Worm (Caenorhabditis elegans) whole organism, early embryonic: ENCODE results near the gene F36G9.15.
"Not testable (repeated sequence)": the region's sequence is repeated elsewhere in the genome, so short reads cannot be mapped to it uniquely, and the experiment has no call there.

Experiments
- B0310.2 ChIP-seq: sonication (generic microtip); optimal IDR thresholded peaks from 2 replicates; lab custom pipeline; 2016; ENCODE audit warnings: mild to moderate bottlenecking, missing genetic modification characterization, missing compliant biosample characterization
- F13C5.2 ChIP-seq: sonication (generic microtip); optimal IDR thresholded peaks from 2 replicates; lab custom pipeline; 2017; ENCODE audit warnings: mild to moderate bottlenecking, missing genetic modification characterization, inconsistent platforms, missing compliant biosample characterization
- aly-1 ChIP-seq: sonication (generic microtip); optimal IDR thresholded peaks from 2 replicates; lab custom pipeline; 2016; ENCODE audit warnings: missing genetic modification characterization, missing compliant biosample characterization
- ama-1 ChIP-seq: fragments of 150-350 bp; optimal IDR thresholded peaks from 2 replicates; lab custom pipeline; 2014
- ceh-13 ChIP-seq: fragments of 200-800 bp; sonication (Bioruptor generic); optimal IDR thresholded peaks from 2 replicates; lab custom pipeline; 2018; ENCODE audit warnings: mild to moderate bottlenecking, missing genetic modification characterization, missing compliant biosample characterization
- ceh-36 ChIP-seq: sonication (generic microtip); optimal IDR thresholded peaks from 2 replicates; lab custom pipeline; 2016; ENCODE audit warnings: missing genetic modification characterization, inconsistent platforms, missing compliant biosample characterization
- ets-7 ChIP-seq: sonication (generic microtip); optimal IDR thresholded peaks from 2 replicates; lab custom pipeline; 2016; ENCODE audit warnings: missing genotype, missing genetic modification characterization, missing compliant biosample characterization
- flt-1 ChIP-seq: fragments of 200-800 bp; sonication (Bioruptor generic); IDR thresholded peaks from 2 replicates; pipeline ENCODE4 v1.3.6; 2022; ENCODE audit warnings: missing genetic modification characterization, missing compliant biosample characterization
- hmbx-1 ChIP-seq: sonication (generic microtip); optimal IDR thresholded peaks from 2 replicates; lab custom pipeline; 2016; ENCODE audit warnings: mild to moderate bottlenecking, missing genetic modification characterization, missing compliant biosample characterization
- hmg-4 ChIP-seq: fragments of 200-800 bp; sonication (Bioruptor generic); optimal IDR thresholded peaks from 2 replicates; lab custom pipeline; 2018; ENCODE audit warnings: mild to moderate bottlenecking, missing genetic modification characterization, missing compliant biosample characterization
- hnd-1 ChIP-seq: sonication (generic microtip); optimal IDR thresholded peaks from 2 replicates; lab custom pipeline; 2016; ENCODE audit warnings: missing genetic modification characterization, missing compliant biosample characterization
- pes-1 ChIP-seq: fragments of 200-800 bp; sonication (Bioruptor generic); IDR thresholded peaks from 2 replicates; pipeline ENCODE4 v1.3.6; 2022; ENCODE audit warnings: missing genetic modification reagents, missing genetic modification characterization, missing compliant biosample characterization
- scrt-1 ChIP-seq: fragments of 200-800 bp; sonication (Bioruptor generic); IDR thresholded peaks from 2 replicates; pipeline ENCODE4 v1.3.6; 2022; ENCODE audit warnings: missing genetic modification characterization, missing compliant biosample characterization
- sea-1 ChIP-seq: fragments of 200-800 bp; sonication (Bioruptor generic); conservative IDR thresholded peaks from 2 replicates; pipeline ENCODE4 v1.3.6; 2022; ENCODE audit warnings: missing genetic modification characterization, missing compliant biosample characterization
- tbx-11 ChIP-seq: fragments of 200-800 bp; sonication (Bioruptor generic); IDR thresholded peaks from 2 replicates; pipeline ENCODE4 v1.3.6; 2022; ENCODE audit warnings: missing genetic modification characterization, missing compliant biosample characterization
- tbx-37 ChIP-seq: fragments of 200-800 bp; sonication (Bioruptor generic); conservative IDR thresholded peaks from 2 replicates; pipeline ENCODE4 v1.3.6; 2022; ENCODE audit warnings: missing genetic modification reagents, missing genetic modification characterization, missing compliant biosample characterization
- tra-4 ChIP-seq: sonication (generic microtip); optimal IDR thresholded peaks from 2 replicates; lab custom pipeline; 2017; ENCODE audit warnings: missing genetic modification characterization, missing compliant biosample characterization

F36G9.15 gene

DNA sequence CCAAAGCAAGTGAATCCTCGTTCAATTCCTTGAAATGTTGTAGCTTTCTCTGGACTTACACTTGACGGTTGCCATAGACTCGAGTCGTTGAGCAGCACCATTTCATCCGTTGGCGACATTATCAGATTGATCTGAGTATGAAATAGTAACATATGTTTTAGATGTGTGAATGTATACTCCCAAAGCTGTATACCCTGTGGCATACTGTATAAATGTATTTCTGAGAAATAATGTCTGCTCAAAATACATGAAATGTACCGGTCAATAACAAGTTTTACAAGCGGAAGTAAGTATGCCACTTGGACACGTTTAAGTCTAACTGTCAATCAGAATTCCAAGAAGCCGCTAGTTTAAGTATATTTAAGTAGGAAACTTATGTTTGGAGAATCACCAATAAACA lies 21.6 kb upstream of the F36G9.15 start, which contains the start of gene str-233:
str-233 (minus strand) TSS at position 101 of the 400 bp plus-strand sequence.
- TF ChIP-seq tbx-11 (GFP tag; lab: Robert Waterston, UW): no peak
- no peak for TF ChIP-seq ets-7 (tag; lab: Kevin White, UChicago)
- TF ChIP-seq flt-1 (GFP tag; lab: Robert Waterston, UW): no peak
- TF ChIP-seq ceh-13 (GFP tag; lab: Kevin White, UChicago): no peak
- TF ChIP-seq aly-1 (tag; lab: Kevin White, UChicago): no peak
- no peak for TF ChIP-seq scrt-1 (GFP tag; lab: Robert Waterston, UW)
- no peak for TF ChIP-seq tra-4 (tag; lab: Kevin White, UChicago)
- no peak for TF ChIP-seq hnd-1 (tag; lab: Kevin White, UChicago)
- no peak for TF ChIP-seq sea-1 (GFP tag; lab: Robert Waterston, UW)

DNA sequence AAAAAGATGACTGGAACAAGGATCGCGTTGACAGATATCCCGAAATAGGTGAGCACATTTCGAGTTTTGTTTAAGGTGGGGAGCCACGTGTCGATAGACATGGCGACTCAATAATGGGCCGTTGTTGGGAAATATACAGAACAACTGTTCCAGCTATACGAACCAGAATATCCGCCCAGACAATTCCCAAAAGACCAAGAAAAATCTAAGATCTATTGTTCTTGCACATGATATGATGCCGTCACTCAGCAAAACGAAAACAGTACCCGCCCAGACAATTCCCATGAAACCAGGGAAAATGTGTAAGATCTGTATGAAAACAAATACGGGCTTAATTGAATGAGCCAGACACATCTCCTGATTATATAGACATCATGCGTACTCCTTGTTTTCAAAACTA lies 19.5 kb upstream of the F36G9.15 start, which contains the start of gene str-231:
str-231 (minus strand) TSS at position 101 of the 400 bp plus-strand sequence.
- TF ChIP-seq flt-1 (GFP tag; lab: Robert Waterston, UW) (no peak), ama-1 (lab: Kevin White, UChicago) (no peak), tbx-37 (GFP tag; lab: Robert Waterston, UW) (no peak), hmbx-1 (no peak)

DNA sequence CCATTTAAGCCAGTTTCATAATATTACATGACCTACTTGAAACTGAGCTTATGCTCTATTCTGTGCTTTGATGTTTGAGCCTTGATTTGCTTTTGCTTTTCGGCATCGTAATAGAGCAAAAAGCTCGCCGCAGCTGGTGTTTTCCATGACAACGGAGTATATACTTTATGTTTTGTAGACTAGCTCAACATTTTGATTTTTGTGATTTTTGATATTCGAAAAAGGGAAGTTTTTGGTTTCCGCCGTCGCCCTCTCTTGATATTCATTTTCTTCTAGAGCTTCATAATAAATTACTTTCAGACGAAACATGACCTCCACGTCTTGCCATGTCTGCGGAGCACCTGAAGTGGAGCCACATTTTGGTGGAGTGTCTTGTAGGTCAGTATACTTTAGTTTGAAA lies 14.3 kb upstream of the F36G9.15 start, which contains the start of gene nhr-63:
nhr-63 (plus strand) TSS at position 301 of the 400 bp plus-strand sequence.
- TF ChIP-seq ets-7 (tag; lab: Kevin White, UChicago) (no peak), pes-1 (GFP tag; lab: Robert Waterston, UW) (no peak), scrt-1 (GFP tag; lab: Robert Waterston, UW) (no peak), tbx-11 (GFP tag; lab: Robert Waterston, UW) (no peak), hnd-1 (tag; lab: Kevin White, UChicago) (no peak), hmg-4 (no peak), sea-1 (GFP tag; lab: Robert Waterston, UW) (no peak), flt-1 (GFP tag; lab: Robert Waterston, UW) (no peak), tra-4 (tag; lab: Kevin White, UChicago) (no peak), tbx-37 (GFP tag; lab: Robert Waterston, UW) (no peak), ceh-36 (tag; lab: Kevin White, UChicago) (no peak), F13C5.2 (no peak), ama-1 (lab: Kevin White, UChicago) (no peak), B0310.2 (tag; lab: Kevin White, UChicago) (no peak), aly-1 (tag; lab: Kevin White, UChicago) (no peak)

DNA sequence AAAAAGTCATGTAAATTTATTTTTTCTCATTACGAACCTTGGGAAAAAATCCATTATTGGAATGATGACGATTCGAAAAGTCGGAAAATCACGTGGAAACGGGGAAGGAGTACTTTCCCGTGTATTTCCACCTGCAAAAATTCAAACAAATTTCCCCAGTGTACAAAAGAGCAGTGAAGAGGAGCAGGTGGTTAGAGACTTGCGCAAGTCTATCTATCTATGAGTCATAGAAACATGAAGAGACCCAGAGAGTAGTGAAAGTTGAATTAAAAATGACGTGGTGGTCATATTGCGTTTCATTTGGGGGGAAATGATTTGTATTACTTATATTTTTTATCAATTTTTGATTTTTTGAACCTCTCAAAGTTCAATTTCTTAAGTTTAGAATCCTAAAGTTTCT lies 12.5 kb upstream of the F36G9.15 start, which contains the start of gene nhr-50:
nhr-50 (minus strand) TSS at position 199 of the 400 bp plus-strand sequence.
- no peak for TF ChIP-seq tbx-11 (GFP tag; lab: Robert Waterston, UW)
- no peak for TF ChIP-seq F13C5.2
- TF ChIP-seq B0310.2 (tag; lab: Kevin White, UChicago): no peak

DNA sequence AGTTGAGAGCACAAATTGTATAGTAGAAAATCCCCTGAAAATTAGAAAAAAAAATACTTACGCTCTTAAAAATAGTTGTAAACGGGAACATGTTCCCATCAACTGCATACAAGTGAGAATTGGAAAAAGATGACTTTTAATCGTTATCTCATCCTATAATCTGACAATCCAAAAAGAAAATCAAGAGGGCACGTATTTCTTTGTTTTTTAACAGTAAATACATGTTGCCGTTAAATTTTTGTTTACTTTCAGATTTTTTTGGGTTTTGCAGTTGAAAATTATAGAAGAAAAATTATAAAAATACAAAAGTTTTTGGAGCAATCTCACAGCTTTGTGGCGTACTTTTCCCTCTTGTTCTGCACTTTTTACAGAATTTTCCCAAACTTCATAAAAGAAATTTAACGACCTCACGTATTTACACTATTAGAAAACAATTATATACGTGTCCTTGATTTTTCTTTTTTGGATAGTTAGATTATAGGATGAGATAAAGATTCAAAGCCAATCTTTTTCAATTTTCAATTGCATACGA lies 8.7 kb upstream of the F36G9.15 start, which contains the start of the genes C06C6.9 and C06C6.8:
C06C6.9 (minus strand) TSS at position 101 of the 532 bp plus-strand sequence.
C06C6.8 (plus strand) TSS at position 482 of the 532 bp plus-strand sequence.
- no peak for TF ChIP-seq sea-1 (GFP tag; lab: Robert Waterston, UW)
- TF ChIP-seq flt-1 (GFP tag; lab: Robert Waterston, UW): no peak
- no peak for TF ChIP-seq scrt-1 (GFP tag; lab: Robert Waterston, UW)
- no peak for TF ChIP-seq hmbx-1

DNA sequence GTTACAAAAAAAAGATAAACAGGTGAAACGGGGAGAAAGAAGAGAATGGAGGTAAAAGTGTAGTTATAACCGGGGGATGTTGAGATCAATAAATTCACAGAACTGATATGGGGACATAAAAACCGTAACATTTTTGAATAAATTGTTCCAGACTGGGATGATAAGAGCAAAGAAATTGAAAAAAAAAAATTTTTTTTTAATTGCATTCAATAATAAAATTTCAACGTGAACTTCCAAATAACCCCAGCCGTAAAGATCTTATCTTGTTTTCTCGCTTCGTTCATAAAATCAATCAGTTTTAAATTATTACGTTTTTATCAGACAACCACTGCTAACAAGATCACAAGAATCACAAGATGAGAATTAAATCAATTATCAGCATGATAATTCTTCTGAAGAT lies 3.9 kb upstream of the F36G9.15 start, which contains the start of gene C06C6.7:
C06C6.7 (plus strand) TSS at position 301 of the 400 bp plus-strand sequence.
- not testable (repeated sequence) for TF ChIP-seq hmg-4; F13C5.2; pes-1 (GFP tag; lab: Robert Waterston, UW)

DNA sequence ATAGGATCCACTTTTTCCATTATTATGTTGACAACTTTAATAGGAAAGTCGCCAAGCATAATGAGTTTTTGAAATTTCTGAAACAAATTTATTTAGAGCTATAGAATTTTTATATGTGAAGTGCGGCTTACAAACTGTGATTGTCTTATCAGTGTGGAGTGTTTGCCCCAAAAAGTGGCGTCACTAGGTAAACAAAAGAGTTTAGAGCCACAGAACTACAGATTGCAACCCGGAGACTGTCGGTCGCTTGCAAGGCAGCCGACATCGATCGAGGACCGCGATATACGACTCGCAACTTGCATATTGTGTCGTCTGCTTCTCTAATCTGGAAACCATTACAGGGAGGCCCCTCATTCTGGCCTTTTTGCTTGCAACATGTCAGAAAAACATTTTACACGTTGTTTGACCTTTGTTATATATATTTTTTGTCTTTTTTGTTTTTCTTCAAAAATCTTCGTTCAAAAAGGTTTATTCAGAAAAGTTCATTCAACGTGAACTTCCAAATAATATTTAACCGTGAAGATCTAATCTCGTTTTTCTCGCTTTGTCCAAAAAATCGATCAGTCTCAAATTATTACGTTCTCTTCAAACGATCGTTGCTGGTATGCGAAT lies 5.1 kb downstream of the F36G9.15 start, which contains the start of the genes fbxa-99 and F36G9.13:
fbxa-99 (minus strand) TSS at position 122 of the 612 bp plus-strand sequence.
F36G9.13 (plus strand) TSS at position 562 of the 612 bp plus-strand sequence.
- TF ChIP-seq ets-7 (tag; lab: Kevin White, UChicago): no peak
- no peak for TF ChIP-seq tra-4 (tag; lab: Kevin White, UChicago)
- no peak for TF ChIP-seq ceh-13 (GFP tag; lab: Kevin White, UChicago)
- no peak for TF ChIP-seq F13C5.2
- no peak for TF ChIP-seq tbx-37 (GFP tag; lab: Robert Waterston, UW)
- TF ChIP-seq aly-1 (tag; lab: Kevin White, UChicago): no peak
- TF ChIP-seq ama-1 (lab: Kevin White, UChicago): no peak
- TF ChIP-seq hnd-1 (tag; lab: Kevin White, UChicago): no peak
- no peak for TF ChIP-seq hmg-4
- no peak for TF ChIP-seq sea-1 (GFP tag; lab: Robert Waterston, UW)
- TF ChIP-seq flt-1 (GFP tag; lab: Robert Waterston, UW): no peak
- TF ChIP-seq hmbx-1: no peak
- no peak for TF ChIP-seq pes-1 (GFP tag; lab: Robert Waterston, UW)
- no peak for TF ChIP-seq ceh-36 (tag; lab: Kevin White, UChicago)
- TF ChIP-seq B0310.2 (tag; lab: Kevin White, UChicago): no peak
